Worm (Caenorhabditis elegans): ENCODE data around the gene mpc-1.

mpc-1 gene

DNA sequence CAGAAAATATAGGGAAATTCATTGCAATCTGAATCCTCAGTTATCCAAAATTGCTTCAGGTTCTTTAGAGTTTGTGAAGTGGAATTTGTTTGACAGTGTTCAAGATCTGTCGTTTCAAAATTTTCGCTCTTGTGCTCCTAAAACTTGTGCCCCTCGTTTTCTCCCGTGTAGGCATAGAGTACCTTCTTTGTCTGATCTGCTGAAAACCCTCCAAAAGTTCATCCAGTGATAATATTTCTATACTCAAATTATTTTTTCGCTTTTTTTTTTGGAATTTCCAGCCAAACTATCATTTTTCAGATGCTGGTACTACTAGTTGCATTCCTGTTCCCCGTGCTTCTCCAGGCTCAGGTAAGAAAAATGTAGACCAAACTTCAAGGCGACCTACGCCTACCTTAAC, 18.8 kb upstream of the mpc-1 start, which contains the start of gene R07E5.4:
Gene R07E5.4 (plus strand): TSS at position 301 of the 400 bp plus-strand sequence.
- TF ChIP-seq dpl-1 (GFP tag; optimal IDR thresholded peaks at IDR 0.05) (no peak), madf-8 (GFP tag; conservative IDR thresholded peaks at IDR 0.05) (no peak), attf-5 (GFP tag; optimal IDR thresholded peaks at IDR 0.05) (no peak), him-1 (tag; optimal IDR thresholded peaks at IDR 0.05) (no peak), lin-54 (GFP tag; optimal IDR thresholded peaks at IDR 0.05) (no peak), nfya-2 (GFP tag; IDR thresholded peaks at IDR 0.05) (no peak), die-1 (tag; optimal IDR thresholded peaks at IDR 0.05) (no peak), B0019.2 (GFP tag; conservative IDR thresholded peaks at IDR 0.05) (no peak), B0336.3 (GFP tag; IDR thresholded peaks at IDR 0.05) (no peak), lin-40 (tag; optimal IDR thresholded peaks at IDR 0.05) (no peak), madf-3 (GFP tag; IDR thresholded peaks at IDR 0.05) (no peak), cebp-2 (GFP tag; IDR thresholded peaks at IDR 0.05) (no peak), F52B5.7 (tag; optimal IDR thresholded peaks at IDR 0.05) (no peak)

- TF ChIP-seq nfyb-1 (GFP tag; IDR thresholded peaks at IDR 0.05) (peak; percentile 93), K11D2.4 (GFP tag; IDR thresholded peaks at IDR 0.05) (no peak), Y53F4B.3 (GFP tag; IDR thresholded peaks at IDR 0.05) (no peak), F33H1.4 (GFP tag; IDR thresholded peaks at IDR 0.05) (no peak), ceh-58 (GFP tag; IDR thresholded peaks at IDR 0.05) (no peak), F10E7.11 (tag; optimal IDR thresholded peaks at IDR 0.05) (no peak)
Observed at ce11 chrIII:4395857-4396256, 17.4 kb upstream of the mpc-1 start.

ce11 chrIII:4397115-4397514, 16.1 kb upstream of the mpc-1 start, which contains the start of gene R07E5.5:
TSS of gene R07E5.5 (plus strand) at chrIII:4397415.
- no peak for TF ChIP-seq lin-40 (tag; optimal IDR thresholded peaks at IDR 0.05)
- TF ChIP-seq xnd-1 (tag; optimal IDR thresholded peaks at IDR 0.05), result no peak
- TF ChIP-seq tbx-9 (tag; optimal IDR thresholded peaks at IDR 0.05; ENCODE audit: borderline replicate concordance), result no peak
- no peak for TF ChIP-seq ccch-3 (GFP tag; optimal IDR thresholded peaks at IDR 0.05)
- TF ChIP-seq ztf-6 (GFP tag; IDR thresholded peaks at IDR 0.05), result no peak
- no peak for TF ChIP-seq T26A5.8 (tag; optimal IDR thresholded peaks at IDR 0.05)
- TF ChIP-seq ztf-25 (GFP tag; IDR thresholded peaks at IDR 0.05), result no peak
- TF ChIP-seq ztf-26 (tag; optimal IDR thresholded peaks at IDR 0.05), result no peak
- TF ChIP-seq gei-17 (GFP tag; optimal IDR thresholded peaks at IDR 0.05), result no peak
- TF ChIP-seq Y67H2A.10 (GFP tag; conservative IDR thresholded peaks at IDR 0.05), result no peak

DNA sequence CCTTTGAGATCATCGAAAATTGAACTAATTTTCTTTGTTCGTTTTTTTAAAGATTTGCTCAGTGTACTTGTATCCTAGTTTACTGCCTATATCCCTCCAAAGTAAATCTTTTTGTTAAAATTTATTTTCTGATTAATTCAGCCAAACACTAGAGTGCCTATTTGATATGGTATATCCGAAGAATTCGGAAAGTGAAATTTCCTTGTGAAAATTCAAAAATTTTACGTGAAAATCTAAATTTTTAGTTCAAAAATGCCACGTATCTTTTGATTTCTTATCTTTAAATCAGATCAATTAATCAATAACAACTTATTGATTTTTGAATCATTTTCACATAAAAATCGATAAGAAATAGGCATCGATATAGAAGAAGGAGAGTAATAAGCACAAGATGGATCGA, 14.8 kb upstream of the mpc-1 start, which contains the start of gene R07E5.6:
Gene R07E5.6 (plus strand): TSS at position 301 of the 400 bp plus-strand sequence.
- no peak for TF ChIP-seq Y95B8A.8 (GFP tag; IDR thresholded peaks at IDR 0.05)
- no peak for TF ChIP-seq bed-2 (GFP tag; IDR thresholded peaks at IDR 0.05)
- no peak for TF ChIP-seq F55B11.4 (tag; optimal IDR thresholded peaks at IDR 0.05; ENCODE audit: borderline replicate concordance, insufficient read depth)
- no peak for TF ChIP-seq K11D2.4 (GFP tag; IDR thresholded peaks at IDR 0.05)
- TF ChIP-seq ztf-6 (GFP tag; IDR thresholded peaks at IDR 0.05), result no peak
- TF ChIP-seq ceh-27 (GFP tag; optimal IDR thresholded peaks at IDR 0.05), result no peak

- no peak for TF ChIP-seq unc-62 (GFP tag; optimal IDR thresholded peaks at IDR 0.05)
- TF ChIP-seq B0261.1 (tag; optimal IDR thresholded peaks at IDR 0.05), result no peak
- TF ChIP-seq him-1 (tag; optimal IDR thresholded peaks at IDR 0.05), result no peak
- no peak for TF ChIP-seq ztf-6 (GFP tag; IDR thresholded peaks at IDR 0.05)
- TF ChIP-seq Y53F4B.3 (GFP tag; IDR thresholded peaks at IDR 0.05), result no peak
- TF ChIP-seq madf-3 (GFP tag; IDR thresholded peaks at IDR 0.05), result no peak
Observed at ce11 chrIII:4401142-4401541, 12.1 kb upstream of the mpc-1 start, which contains the start of gene R07E5.15. TSS of gene R07E5.15 (plus strand) at chrIII:4401442.

Data from whole organism, young adult.